Worm (Caenorhabditis elegans) whole organism, L3 larva: ENCODE results near the gene vhp-1.
A peak's percentile ranks its signal among the peaks of the same experiment; 100 is the strongest.

ENCODE experiments used
- R02D3.7 ChIP-seq: fragments of 150-350 bp; optimal IDR thresholded peaks from 2 replicates; lab custom pipeline; 2014; ENCODE audit warnings: missing biosample characterization, missing genetic modification characterization
- ZK546.5 ChIP-seq: sonication (generic microtip); optimal IDR thresholded peaks from 2 replicates; lab custom pipeline; 2017; ENCODE audit warnings: missing biosample characterization, missing genetic modification characterization
- aly-2 ChIP-seq: fragments of 150-350 bp; optimal IDR thresholded peaks from 2 replicates; lab custom pipeline; 2014; ENCODE audit warnings: missing biosample characterization, missing genetic modification characterization
- ama-1 ChIP-seq: fragments of 150-350 bp; optimal IDR thresholded peaks from 2 replicates; lab custom pipeline; 2018
- ceh-16 ChIP-seq: sonication (generic microtip); optimal IDR thresholded peaks from 2 replicates; lab custom pipeline; 2017; ENCODE audit warnings: missing biosample characterization, missing genetic modification characterization
- ceh-28 ChIP-seq: fragments of 150-350 bp; optimal IDR thresholded peaks from 2 replicates; lab custom pipeline; 2014; ENCODE audit warnings: missing biosample characterization, missing genetic modification reagents, missing genetic modification characterization
- daf-12 ChIP-seq: fragments of 150-350 bp; optimal IDR thresholded peaks from 2 replicates; lab custom pipeline; 2014; ENCODE audit warnings: missing biosample characterization, missing genetic modification reagents, missing genetic modification characterization
- egl-27 ChIP-seq: sonication (generic microtip); optimal IDR thresholded peaks from 4 replicates; lab custom pipeline; 2017; ENCODE audit warnings: missing biosample characterization, missing genetic modification reagents, missing genetic modification characterization
- egl-5 ChIP-seq: fragments of 150-350 bp; optimal IDR thresholded peaks from 2 replicates; lab custom pipeline; 2017; ENCODE audit warnings: missing biosample characterization, missing genetic modification reagents, missing genetic modification characterization, inconsistent platforms
- elt-1 ChIP-seq: fragments of 150-350 bp; optimal IDR thresholded peaks from 2 replicates; lab custom pipeline; 2014; ENCODE audit warnings: missing biosample characterization, missing genetic modification characterization
- elt-2 ChIP-seq: sonication (generic microtip); optimal IDR thresholded peaks from 2 replicates; lab custom pipeline; 2016; ENCODE audit warnings: missing genetic modification reagents, mild to moderate bottlenecking, missing genetic modification characterization, missing compliant biosample characterization
- eor-1 ChIP-seq, 2 experiments: fragments of 150-350 bp; optimal IDR thresholded peaks; 2 replicates each; lab custom pipeline; 2014 to 2018; ENCODE audit warnings: missing biosample characterization in 2 of 2, missing genetic modification characterization in 2 of 2
- fkh-10 ChIP-seq: sonication (generic microtip); optimal IDR thresholded peaks from 2 replicates; lab custom pipeline; 2017; ENCODE audit warnings: missing biosample characterization, missing genetic modification reagents, missing genetic modification characterization
- fkh-2 ChIP-seq: fragments of 150-350 bp; optimal IDR thresholded peaks from 2 replicates; lab custom pipeline; 2014; ENCODE audit warnings: missing biosample characterization, missing genetic modification reagents, missing genetic modification characterization
- fos-1 ChIP-seq: fragments of 150-350 bp; optimal IDR thresholded peaks from 2 replicates; lab custom pipeline; 2014; ENCODE audit warnings: missing biosample characterization, missing genetic modification characterization
- hmg-11 ChIP-seq: sonication (generic microtip); optimal IDR thresholded peaks from 2 replicates; lab custom pipeline; 2016; ENCODE audit warnings: missing genetic modification characterization, missing compliant biosample characterization
- jun-1 ChIP-seq: fragments of 150-350 bp; optimal IDR thresholded peaks from 2 replicates; lab custom pipeline; 2014; ENCODE audit warnings: missing biosample characterization, missing genetic modification reagents, missing genetic modification characterization
- lin-15B ChIP-seq: fragments of 150-350 bp; optimal IDR thresholded peaks from 2 replicates; lab custom pipeline; 2014; ENCODE audit warnings: missing biosample characterization, missing genetic modification characterization
- lin-39 ChIP-seq: fragments of 150-350 bp; optimal IDR thresholded peaks from 2 replicates; lab custom pipeline; 2018; ENCODE audit warnings: missing biosample characterization, missing genetic modification reagents, missing genetic modification characterization
- mml-1 ChIP-seq: fragments of 150-350 bp; sonication (generic microtip); optimal IDR thresholded peaks from 3 replicates; lab custom pipeline; 2014; ENCODE audit warnings: missing biosample characterization, missing genetic modification characterization
- nfya-1 ChIP-seq: sonication (generic microtip); optimal IDR thresholded peaks from 2 replicates; lab custom pipeline; 2017; ENCODE audit warnings: missing genetic modification characterization, mild to moderate bottlenecking, missing compliant biosample characterization, antibody characterized with exemption, moderate library complexity; ENCODE audit not compliant: insufficient read depth
- nhr-11 ChIP-seq: fragments of 150-350 bp; optimal IDR thresholded peaks from 2 replicates; lab custom pipeline; 2014; ENCODE audit warnings: missing biosample characterization, missing genetic modification characterization
- nhr-12 ChIP-seq: fragments of 150-350 bp; optimal IDR thresholded peaks from 2 replicates; lab custom pipeline; 2014; ENCODE audit warnings: missing biosample characterization, missing genetic modification characterization
- nhr-23 ChIP-seq: fragments of 150-350 bp; optimal IDR thresholded peaks from 2 replicates; lab custom pipeline; 2014; ENCODE audit warnings: missing biosample characterization, missing genetic modification reagents, missing genetic modification characterization
- nhr-237 ChIP-seq: fragments of 150-350 bp; optimal IDR thresholded peaks from 2 replicates; lab custom pipeline; 2014; ENCODE audit warnings: missing biosample characterization, missing genetic modification characterization
- nhr-25 ChIP-seq: sonication (generic microtip); optimal IDR thresholded peaks from 2 replicates; lab custom pipeline; 2017; ENCODE audit warnings: missing biosample characterization, missing genetic modification characterization
- nhr-28 ChIP-seq: fragments of 150-350 bp; optimal IDR thresholded peaks from 2 replicates; lab custom pipeline; 2014; ENCODE audit warnings: missing biosample characterization, missing genetic modification characterization
- nhr-43 ChIP-seq: sonication (generic microtip); optimal IDR thresholded peaks from 2 replicates; lab custom pipeline; 2016; ENCODE audit warnings: mild to moderate bottlenecking, missing genetic modification characterization, missing compliant biosample characterization; ENCODE audit not compliant: poor library complexity, severe bottlenecking
- nhr-76 ChIP-seq: fragments of 150-350 bp; sonication (generic microtip); optimal IDR thresholded peaks from 5 replicates; lab custom pipeline; 2014; ENCODE audit warnings: missing biosample characterization, missing genetic modification characterization
- nhr-77 ChIP-seq: fragments of 150-350 bp; optimal IDR thresholded peaks from 2 replicates; lab custom pipeline; 2014; ENCODE audit warnings: missing biosample characterization, missing genetic modification characterization
- pha-4 ChIP-seq: fragments of 150-350 bp; optimal IDR thresholded peaks from 2 replicates; lab custom pipeline; 2014; ENCODE audit warnings: missing biosample characterization, missing genetic modification reagents, missing genetic modification characterization
- pqm-1 ChIP-seq: fragments of 150-350 bp; optimal IDR thresholded peaks from 2 replicates; lab custom pipeline; 2017; ENCODE audit warnings: missing biosample characterization, missing genetic modification characterization, inconsistent platforms
- sea-2 ChIP-seq: fragments of 150-350 bp; sonication (generic microtip); optimal IDR thresholded peaks from 4 replicates; lab custom pipeline; 2014; ENCODE audit warnings: missing biosample characterization, missing genetic modification reagents, missing genetic modification characterization
- skn-1 ChIP-seq: fragments of 150-350 bp; optimal IDR thresholded peaks from 2 replicates; lab custom pipeline; 2014; ENCODE audit warnings: missing biosample characterization, missing genetic modification characterization
- snpc-4 ChIP-seq: fragments of 150-350 bp; optimal IDR thresholded peaks from 2 replicates; lab custom pipeline; 2014; ENCODE audit warnings: missing biosample characterization, missing genetic modification characterization
- tbx-2 ChIP-seq: sonication (generic microtip); optimal IDR thresholded peaks from 2 replicates; lab custom pipeline; 2016; ENCODE audit warnings: mild to moderate bottlenecking, missing genetic modification characterization, missing compliant biosample characterization
- unc-39 ChIP-seq: sonication (generic microtip); optimal IDR thresholded peaks from 4 replicates; lab custom pipeline; 2017; ENCODE audit warnings: missing biosample characterization, missing genetic modification characterization
- unc-62 ChIP-seq: fragments of 150-350 bp; sonication (generic microtip); optimal IDR thresholded peaks from 4 replicates; lab custom pipeline; 2014; ENCODE audit warnings: missing biosample characterization, missing genetic modification reagents, missing genetic modification characterization
- zag-1 ChIP-seq: fragments of 150-350 bp; optimal IDR thresholded peaks from 2 replicates; lab custom pipeline; 2014; ENCODE audit warnings: missing biosample characterization, missing genetic modification characterization
- ztf-11 ChIP-seq: fragments of 150-350 bp; optimal IDR thresholded peaks from 2 replicates; lab custom pipeline; 2014; ENCODE audit warnings: missing biosample characterization, missing genetic modification characterization
- ztf-4 ChIP-seq: fragments of 150-350 bp; optimal IDR thresholded peaks from 2 replicates; lab custom pipeline; 2014; ENCODE audit warnings: missing biosample characterization, missing genetic modification characterization

The vhp-1 gene

ce11 chrII:5308961-5309360, 14.1 kb upstream of the vhp-1 start:
- no peak for TF ChIP-seq zag-1
- no peak for TF ChIP-seq nhr-77
- no peak for TF ChIP-seq nhr-12 (tag; lab: Kevin White, UChicago)
- TF ChIP-seq pha-4 (tag; lab: Kevin White, UChicago), result no peak
- peak; percentile 48 for TF ChIP-seq nfya-1 (tag; lab: Kevin White, UChicago)
- TF ChIP-seq ama-1 (lab: Kevin White, UChicago), result no peak
- TF ChIP-seq egl-27, result no peak
- TF ChIP-seq nhr-237, result no peak
- TF ChIP-seq fos-1 (tag; lab: Kevin White, UChicago), result no peak
- peak; percentile 25 for TF ChIP-seq lin-39 (tag; lab: Kevin White, UChicago)
- TF ChIP-seq aly-2 (tag; lab: Kevin White, UChicago), result no peak
- no peak for TF ChIP-seq ceh-16 (tag; lab: Kevin White, UChicago)
- no peak for TF ChIP-seq nhr-76 (tag; lab: Kevin White, UChicago)
- TF ChIP-seq R02D3.7 (tag; lab: Kevin White, UChicago), result no peak
- no peak for TF ChIP-seq ztf-11
- TF ChIP-seq lin-15B (tag; lab: Kevin White, UChicago), result no peak
- no peak for TF ChIP-seq ZK546.5 (tag; lab: Kevin White, UChicago)
- TF ChIP-seq, all 47 proteins: peak for 2

ce11 chrII:5309720-5310119, 13.4 kb upstream of the vhp-1 start:
- TF ChIP-seq fos-1 (tag; lab: Kevin White, UChicago), result no peak
- TF ChIP-seq unc-39 (tag; lab: Kevin White, UChicago), result no peak
- TF ChIP-seq ceh-16 (tag; lab: Kevin White, UChicago), result no peak
- no peak for TF ChIP-seq eor-1 (tag; optimal IDR thresholded peaks at IDR 0.05; lab: Kevin White, UChicago)
- TF ChIP-seq ztf-11, result no peak
- TF ChIP-seq unc-62, result peak; percentile 11

- no peak for TF ChIP-seq fkh-2 (tag; lab: Kevin White, UChicago)
- no peak for TF ChIP-seq R02D3.7 (tag; lab: Kevin White, UChicago)
- TF ChIP-seq egl-5 (tag; lab: Kevin White, UChicago), result no peak
- TF ChIP-seq lin-15B (tag; lab: Kevin White, UChicago), result no peak
- TF ChIP-seq sea-2 (GFP tag; lab: Kevin White, UChicago), result no peak
- no peak for TF ChIP-seq fkh-10
- TF ChIP-seq elt-2 (tag; lab: Kevin White, UChicago), result no peak
- TF ChIP-seq daf-12 (tag; lab: Kevin White, UChicago), result no peak
- TF ChIP-seq nhr-43 (tag; lab: Kevin White, UChicago), result no peak
Observed at ce11 chrII:5310795-5311194, 12.3 kb upstream of the vhp-1 start.

- no peak for TF ChIP-seq skn-1
- TF ChIP-seq ztf-4 (tag; lab: Kevin White, UChicago), result no peak
- TF ChIP-seq lin-39 (tag; lab: Kevin White, UChicago), result no peak
- TF ChIP-seq hmg-11 (tag; lab: Kevin White, UChicago), result no peak
Observed at ce11 chrII:5311746-5312145, 11.3 kb upstream of the vhp-1 start, which contains the start of gene gcy-12. Gene gcy-12, plus strand, starts transcription at chrII:5312046.

DNA sequence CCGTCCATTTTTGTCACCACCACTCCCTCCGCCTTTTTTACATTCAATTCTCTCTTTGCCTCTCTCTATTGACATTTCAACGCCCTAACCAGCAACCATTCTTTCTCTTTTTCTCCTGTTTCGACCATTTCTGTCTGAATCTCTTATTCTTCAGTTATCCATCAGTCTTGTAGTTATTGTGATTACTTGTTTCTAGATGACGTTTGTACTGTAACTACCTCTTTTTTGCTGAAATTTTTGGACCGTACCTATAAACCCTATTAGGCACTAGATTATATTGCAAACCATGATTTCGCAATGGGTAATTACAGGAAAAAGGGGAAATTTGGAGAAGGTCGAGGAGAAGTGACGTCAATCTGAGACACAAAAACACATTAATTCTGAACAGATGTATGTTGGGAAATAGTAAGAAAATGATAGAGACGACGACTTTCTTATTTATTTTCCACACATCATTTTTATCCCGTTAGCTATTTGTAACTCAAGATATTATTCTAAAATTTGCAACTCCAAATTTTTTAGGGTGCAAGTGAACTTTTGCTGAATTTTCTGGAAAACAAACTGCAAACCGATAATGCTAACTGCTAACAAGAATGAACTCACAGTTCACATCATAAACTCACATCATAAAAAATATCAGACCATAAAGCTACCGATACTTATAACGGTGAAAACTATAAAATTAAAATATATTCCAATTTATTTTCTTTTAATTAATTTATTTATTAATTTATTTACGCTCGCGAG, 2.7 kb upstream of the vhp-1 start:
- TF ChIP-seq nhr-25 (tag; lab: Kevin White, UChicago) (peak; percentile 57), eor-1 (tag; optimal IDR thresholded peaks at IDR 0.05; lab: Kevin White, UChicago) (no peak), ztf-4 (tag; lab: Kevin White, UChicago) (no peak), skn-1 (no peak), ZK546.5 (tag; lab: Kevin White, UChicago) (no peak), snpc-4 (tag; lab: Kevin White, UChicago) (no peak), nhr-11 (tag; lab: Kevin White, UChicago) (no peak), tbx-2 (tag; lab: Kevin White, UChicago) (no peak), nhr-12 (tag; lab: Kevin White, UChicago) (no peak), ztf-11 (no peak), pqm-1 (tag; lab: Kevin White, UChicago) (peak; percentile 65), mml-1 (no peak), egl-5 (tag; lab: Kevin White, UChicago) (peak; percentile 2), nhr-77 (peak; percentile 66), elt-2 (tag; lab: Kevin White, UChicago) (peak; percentile 59), nhr-28 (tag; lab: Kevin White, UChicago) (no peak), pha-4 (tag; lab: Kevin White, UChicago) (peak; percentile 99), egl-27 (no peak), hmg-11 (tag; lab: Kevin White, UChicago) (peak; percentile 9), nhr-237 (no peak), nhr-23 (peak; percentile 36), elt-1 (tag; lab: Kevin White, UChicago) (no peak), sea-2 (GFP tag; lab: Kevin White, UChicago) (no peak), lin-15B (tag; lab: Kevin White, UChicago) (no peak), jun-1 (tag; lab: Kevin White, UChicago) (no peak), fkh-10 (no peak), daf-12 (tag; lab: Kevin White, UChicago) (no peak), aly-2 (tag; lab: Kevin White, UChicago) (no peak), ceh-28 (tag; lab: Kevin White, UChicago) (peak; percentile 45), R02D3.7 (tag; lab: Kevin White, UChicago) (no peak), zag-1 (no peak), lin-39 (tag; lab: Kevin White, UChicago) (no peak)
